Fruit fly (Drosophila melanogaster) whole organism, embryonic: ENCODE measurements around the gene CG10570.

Source experiments
- ATbp ChIP-seq: fragments of 200-800 bp; sonication (Bioruptor generic); optimal IDR thresholded peaks from 2 replicates; lab custom pipeline; 2017; ENCODE audit warnings: missing biosample characterization, mild to moderate bottlenecking, missing genetic modification characterization, missing genetic modification reagents
- Awh ChIP-seq: fragments of 200-800 bp; sonication (Bioruptor generic); IDR thresholded peaks from 2 replicates; pipeline ENCODE4, ENCODE4 v1.3.6; 2022; ENCODE audit warnings: missing biosample characterization, missing genetic modification characterization
- CG10366 ChIP-seq: fragments of 200-800 bp; sonication (Bioruptor generic); IDR thresholded peaks from 2 replicates; pipeline ENCODE4 v1.3.6; 2022; ENCODE audit warnings: missing biosample characterization, missing genetic modification characterization
- CG10654 ChIP-seq: fragments of 200-800 bp; sonication (Bioruptor generic); optimal IDR thresholded peaks from 2 replicates; lab custom pipeline; 2016; ENCODE audit warnings: missing biosample characterization, missing genetic modification characterization
- CG11504 ChIP-seq: fragments of 200-800 bp; sonication (Bioruptor generic); optimal IDR thresholded peaks from 3 replicates; lab custom pipeline; 2019; ENCODE audit warnings: missing biosample characterization, mild to moderate bottlenecking, missing genetic modification characterization, moderate library complexity
- CG11723 ChIP-seq: fragments of 200-800 bp; sonication (Bioruptor generic); optimal IDR thresholded peaks from 2 replicates; lab custom pipeline; 2017; ENCODE audit warnings: missing biosample characterization, mild to moderate bottlenecking, missing genetic modification characterization
- CG1233 ChIP-seq: fragments of 200-800 bp; sonication (Bioruptor generic); optimal IDR thresholded peaks from 4 replicates; lab custom pipeline; 2018; ENCODE audit warnings: missing biosample characterization, mild to moderate bottlenecking, missing genetic modification characterization
- CG12391 ChIP-seq: fragments of 200-800 bp; sonication (Bioruptor generic); optimal IDR thresholded peaks from 3 replicates; lab custom pipeline; 2018; ENCODE audit warnings: missing biosample characterization, mild to moderate bottlenecking, missing genetic modification characterization, moderate library complexity
- CG13894 ChIP-seq: fragments of 200-800 bp; sonication (Bioruptor generic); optimal IDR thresholded peaks from 3 replicates; lab custom pipeline; 2018; ENCODE audit warnings: missing biosample characterization, mild to moderate bottlenecking, missing genetic modification characterization, moderate library complexity
- CG15073 ChIP-seq: fragments of 200-800 bp; sonication (Bioruptor generic); optimal IDR thresholded peaks from 2 replicates; lab custom pipeline; 2016; ENCODE audit warnings: missing biosample characterization, missing genetic modification characterization
- CG15269 ChIP-seq: fragments of 200-800 bp; sonication (Bioruptor generic); optimal IDR thresholded peaks from 2 replicates; lab custom pipeline; 2018; ENCODE audit warnings: missing biosample characterization, mild to moderate bottlenecking, missing genetic modification characterization, moderate library complexity
- CG15479 ChIP-seq: fragments of 200-800 bp; sonication (Bioruptor generic); optimal IDR thresholded peaks from 3 replicates; lab custom pipeline; 2019; ENCODE audit warnings: missing biosample characterization, mild to moderate bottlenecking, missing genetic modification characterization, moderate library complexity
- CG15514 ChIP-seq: fragments of 200-800 bp; sonication (Bioruptor generic); optimal IDR thresholded peaks from 3 replicates; lab custom pipeline; 2017; ENCODE audit warnings: missing biosample characterization, missing genetic modification characterization, mild to moderate bottlenecking, moderate library complexity, missing genetic modification reagents
- CG17359 ChIP-seq: fragments of 200-800 bp; sonication (Bioruptor generic); optimal IDR thresholded peaks from 3 replicates; lab custom pipeline; 2018; ENCODE audit warnings: missing biosample characterization, mild to moderate bottlenecking, missing genetic modification characterization, moderate library complexity
- CG18011 ChIP-seq: fragments of 200-800 bp; sonication (Bioruptor generic); optimal IDR thresholded peaks from 2 replicates; lab custom pipeline; 2017; ENCODE audit warnings: missing biosample characterization, missing genetic modification characterization, mild to moderate bottlenecking, moderate library complexity, missing genotype
- CG2202 ChIP-seq: fragments of 200-800 bp; sonication (Bioruptor generic); optimal IDR thresholded peaks from 2 replicates; lab custom pipeline; 2018; ENCODE audit warnings: missing biosample characterization, mild to moderate bottlenecking, missing genetic modification characterization
- CG2712 ChIP-seq: fragments of 200-800 bp; optimal IDR thresholded peaks from 3 replicates; lab custom pipeline; 2019; ENCODE audit warnings: missing biosample characterization, mild to moderate bottlenecking, missing genetic modification characterization, moderate library complexity
- CG31224 ChIP-seq: fragments of 200-800 bp; sonication (Bioruptor generic); IDR thresholded peaks from 2 replicates; pipeline ENCODE4 v1.3.6; 2022; ENCODE audit warnings: missing biosample characterization, missing genetic modification characterization
- CG31441 ChIP-seq: fragments of 200-800 bp; sonication (Bioruptor generic); IDR thresholded peaks from 2 replicates; pipeline ENCODE4 v1.3.6; 2022; ENCODE audit warnings: missing biosample characterization, missing genetic modification characterization
- CG32532 ChIP-seq: fragments of 200-800 bp; sonication (Bioruptor generic); IDR thresholded peaks from 2 replicates; pipeline ENCODE4 v1.3.6; 2022; ENCODE audit warnings: missing biosample characterization, missing genetic modification characterization
- CG3847 ChIP-seq: fragments of 200-800 bp; sonication (Bioruptor generic); IDR thresholded peaks from 2 replicates; pipeline ENCODE4 v1.3.6; 2022; ENCODE audit warnings: missing biosample characterization, missing genetic modification characterization
- CG4328 ChIP-seq: fragments of 200-800 bp; sonication (Bioruptor generic); optimal IDR thresholded peaks from 3 replicates; lab custom pipeline; 2017; ENCODE audit warnings: missing biosample characterization, missing genetic modification reagents, missing genetic modification characterization
- CG6791 ChIP-seq: fragments of 200-800 bp; sonication (Bioruptor generic); IDR thresholded peaks from 3 replicates; pipeline ENCODE4 v1.3.6; 2022; ENCODE audit warnings: missing biosample characterization, missing genetic modification characterization; ENCODE audit not compliant: partially characterized antibody
- CG6854 ChIP-seq: fragments of 200-800 bp; sonication (Bioruptor generic); optimal IDR thresholded peaks from 3 replicates; lab custom pipeline; 2017; ENCODE audit warnings: missing biosample characterization, mild to moderate bottlenecking, missing genetic modification characterization
- CG9817 ChIP-seq: fragments of 200-800 bp; sonication (Bioruptor generic); optimal IDR thresholded peaks from 2 replicates; lab custom pipeline; 2018; ENCODE audit warnings: missing biosample characterization, mild to moderate bottlenecking, missing genetic modification characterization, moderate library complexity
- CG9876 ChIP-seq: fragments of 200-800 bp; sonication (Bioruptor generic); optimal IDR thresholded peaks from 2 replicates; lab custom pipeline; 2016; ENCODE audit warnings: missing biosample characterization, missing genetic modification characterization
- Camta ChIP-seq: fragments of 200-800 bp; sonication (Bioruptor generic); optimal IDR thresholded peaks from 2 replicates; lab custom pipeline; 2016; ENCODE audit warnings: missing biosample characterization, missing genetic modification characterization
- Dek ChIP-seq: fragments of 200-800 bp; sonication (Bioruptor generic); optimal IDR thresholded peaks from 3 replicates; lab custom pipeline; 2019; ENCODE audit warnings: missing biosample characterization, mild to moderate bottlenecking, missing genetic modification characterization, moderate library complexity
- Dip3 ChIP-seq: fragments of 200-800 bp; sonication (Bioruptor generic); optimal IDR thresholded peaks from 3 replicates; lab custom pipeline; 2016; ENCODE audit warnings: missing biosample characterization, missing genetic modification characterization
- Sin3A ChIP-seq: fragments of >200 bp; optimal IDR thresholded peaks from 2 replicates; lab custom pipeline; 2018
- Sry-δ ChIP-seq: fragments of 200-800 bp; sonication (Bioruptor generic); optimal IDR thresholded peaks from 2 replicates; lab custom pipeline; 2016; ENCODE audit warnings: missing biosample characterization, missing genetic modification characterization
- aop ChIP-seq: fragments of 200-800 bp; sonication (Bioruptor generic); IDR thresholded peaks from 2 replicates; pipeline ENCODE4 v1.3.6; 2022; ENCODE audit warnings: missing biosample characterization, missing genetic modification characterization
- ci ChIP-seq: fragments of 200-800 bp; sonication (Bioruptor generic); IDR thresholded peaks from 3 replicates; pipeline ENCODE4 v1.3.6; 2022; ENCODE audit warnings: missing biosample characterization, missing genetic modification characterization
- dmrt99B ChIP-seq: fragments of 200-800 bp; sonication (Bioruptor generic); optimal IDR thresholded peaks from 2 replicates; lab custom pipeline; 2018; ENCODE audit warnings: missing biosample characterization, mild to moderate bottlenecking, missing genetic modification characterization, moderate library complexity
- dpn ChIP-seq, 2 experiments: fragments of 200-800 bp; sonication (Bioruptor generic); optimal IDR thresholded peaks; 3 replicates each; lab custom pipeline; 2016; ENCODE audit warnings: missing biosample characterization in 2 of 2, missing genetic modification characterization in 2 of 2
- en ChIP-seq: fragments of 200-800 bp; sonication (Bioruptor generic); optimal IDR thresholded peaks from 2 replicates; lab custom pipeline; 2016; ENCODE audit warnings: missing biosample characterization, missing genetic modification characterization
- exex ChIP-seq: fragments of 200-800 bp; sonication (Bioruptor generic); optimal IDR thresholded peaks from 4 replicates; lab custom pipeline; 2018; ENCODE audit warnings: missing biosample characterization, mild to moderate bottlenecking, missing genetic modification characterization, moderate library complexity
- knrl ChIP-seq: fragments of 200-800 bp; sonication (Bioruptor generic); IDR thresholded peaks from 3 replicates; pipeline ENCODE4 v1.3.6; 2022; ENCODE audit warnings: missing biosample characterization, missing genetic modification characterization; ENCODE audit not compliant: partially characterized antibody
- lab ChIP-seq: fragments of 200-800 bp; sonication (Bioruptor generic); optimal IDR thresholded peaks from 3 replicates; lab custom pipeline; 2017; ENCODE audit warnings: missing biosample characterization, missing genetic modification characterization, mild to moderate bottlenecking, moderate library complexity, missing genetic modification reagents
- lov ChIP-seq, 2 experiments: fragments of 200-800 bp in 1 of 2; fragments of >200 bp in 1 of 2; sonication (Bioruptor generic) in 1 of 2; IDR thresholded peaks in 1 of 2; optimal IDR thresholded peaks in 1 of 2; 2 replicates in 1 of 2; 3 replicates in 1 of 2; pipeline versions ENCODE4 v1.3.6 to Lab custom; 2017 to 2022; ENCODE audit warnings: missing biosample characterization in 1 of 2, missing genetic modification characterization in 1 of 2
- pho ChIP-seq: fragments of 200-800 bp; sonication (Bioruptor generic); optimal IDR thresholded peaks from 2 replicates; lab custom pipeline; 2016; ENCODE audit warnings: missing biosample characterization, missing genetic modification characterization
- scrt ChIP-seq: fragments of 200-800 bp; sonication (Bioruptor generic); optimal IDR thresholded peaks from 2 replicates; lab custom pipeline; 2018; ENCODE audit warnings: missing biosample characterization, mild to moderate bottlenecking, missing genetic modification characterization, moderate library complexity
- sens ChIP-seq: fragments of 200-800 bp; sonication (Bioruptor generic); peaks from one replicate; lab custom pipeline; 2016; ENCODE audit warnings: missing biosample characterization, missing genetic modification characterization
- slp2 ChIP-seq: fragments of 200-800 bp; sonication (Bioruptor generic); optimal IDR thresholded peaks from 2 replicates; lab custom pipeline; 2016; ENCODE audit warnings: missing biosample characterization, missing genetic modification characterization
- sna ChIP-seq: fragments of 200-800 bp; sonication (Bioruptor generic); IDR thresholded peaks from 2 replicates; pipeline ENCODE4 v1.3.6; 2022; ENCODE audit warnings: missing biosample characterization, missing genetic modification characterization; ENCODE audit not compliant: partially characterized antibody
- sqz ChIP-seq: fragments of 200-800 bp; sonication (Bioruptor generic); optimal IDR thresholded peaks from 3 replicates; lab custom pipeline; 2018; ENCODE audit warnings: missing biosample characterization, mild to moderate bottlenecking, missing genetic modification characterization
- vnd ChIP-seq: fragments of 200-800 bp; sonication (Bioruptor generic); IDR thresholded peaks from 3 replicates; pipeline ENCODE4 v1.3.6; 2022; ENCODE audit warnings: missing biosample characterization, missing genetic modification characterization; ENCODE audit not compliant: partially characterized antibody

The CG10570 gene

DNA sequence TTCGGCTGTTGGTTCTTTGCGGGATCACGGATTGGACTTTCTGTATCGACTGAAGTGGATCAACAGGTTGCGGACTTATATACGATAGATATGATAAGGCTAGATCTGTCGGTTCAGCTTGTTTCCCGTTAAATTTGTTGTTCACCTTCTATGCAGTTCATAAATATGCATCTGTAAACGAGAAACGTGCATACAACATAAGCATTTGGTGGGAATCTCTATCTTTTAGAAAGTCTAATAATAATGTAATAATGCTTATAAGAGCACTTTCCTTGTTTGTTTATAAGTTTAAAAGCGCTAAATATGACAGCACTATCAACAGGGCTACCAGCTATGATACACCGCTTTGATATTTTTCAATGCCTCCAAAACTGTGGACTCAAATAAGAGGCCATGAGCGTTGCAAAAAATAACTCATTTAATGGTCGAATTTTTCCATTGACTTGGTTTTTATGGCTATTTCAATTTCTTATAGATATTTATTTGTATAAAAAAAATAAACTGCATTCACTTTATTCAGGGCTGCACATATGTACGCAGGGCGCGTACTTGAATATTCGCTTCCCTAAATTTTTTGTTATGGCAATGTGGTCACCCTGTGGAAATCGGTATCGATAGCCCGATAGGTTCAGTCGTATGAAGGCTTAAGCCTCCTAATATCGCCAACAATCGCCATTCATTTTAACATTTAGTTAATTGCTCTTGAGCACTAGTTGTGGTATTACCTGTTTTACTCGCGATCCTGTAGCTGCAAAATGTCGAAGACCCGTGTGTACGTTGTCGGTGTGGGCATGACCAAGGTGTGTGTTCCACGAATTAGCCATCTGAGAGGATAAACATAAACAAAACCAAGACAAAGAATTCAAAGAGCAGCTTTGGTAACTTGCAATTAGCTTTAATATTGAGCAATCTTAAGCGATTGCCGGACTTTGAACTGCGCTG is 19.8 kb upstream of the CG10570 start, which contains the start of the genes CG17597 and ScpX (continued):
- TF ChIP-seq CG6791 (GFP tag; lab: Robert Waterston, UW) (peak; percentile 91), Sry-δ (GFP tag; lab: Kevin White, UChicago) (peak; percentile 62), CG15269 (peak; percentile 70), ATbp (GFP tag; lab: Kevin White, UChicago) (no peak), CG9817 (tag; lab: Kevin White, UChicago) (peak; percentile 76), CG10654 (GFP tag; lab: Kevin White, UChicago) (peak; percentile 53), CG13894 (tag; lab: Kevin White, UChicago) (peak; percentile 57), dmrt99B (peak; percentile 50), CG18011 (GFP tag; lab: Kevin White, UChicago) (peak; percentile 36), CG2202 (peak; percentile 31), slp2 (GFP tag; lab: Kevin White, UChicago) (peak; percentile 20), CG15514 (GFP tag; lab: Kevin White, UChicago) (peak; percentile 82), CG1233 (GFP tag; lab: Kevin White, UChicago) (peak; percentile 38), CG32532 (GFP tag; lab: Robert Waterston, UW) (peak; percentile 47; the same call in 1 of the 2 replicates), knrl (GFP tag; lab: Robert Waterston, UW) (peak; percentile 76), exex (tag; lab: Kevin White, UChicago) (peak; percentile 26), CG9876 (GFP tag; lab: Kevin White, UChicago) (peak; percentile 19), lov (optimal IDR thresholded peaks at IDR 0.05; lab: Kevin White, UChicago) (no peak), lov (GFP tag; IDR thresholded peaks at IDR 0.05; lab: Robert Waterston, UW) (no peak), vnd (GFP tag; lab: Robert Waterston, UW) (peak; percentile 82), sens (GFP tag; lab: Kevin White, UChicago) (peak; percentile 92), sqz (GFP tag; lab: Kevin White, UChicago) (peak; percentile 51), Dek (tag; lab: Kevin White, UChicago) (peak; percentile 47), scrt (peak; percentile 90), CG31224 (peak; percentile 19; the same call in 1 of the 2 replicates), aop (GFP tag; lab: Robert Waterston, UW) (no peak), CG3847 (GFP tag; lab: Robert Waterston, UW) (peak; percentile 55), sna (GFP tag; lab: Robert Waterston, UW) (0 out of 2 replicates have a peak, but pooled peaks have one; percentile 77), CG11504 (peak; percentile 75), CG4328 (GFP tag; lab: Kevin White, UChicago) (peak; percentile 29), CG31441 (peak; percentile 60), pho (GFP tag; lab: Kevin White, UChicago) (peak; percentile 36), CG11723 (GFP tag; lab: Kevin White, UChicago) (no peak), CG2712 (tag; lab: Kevin White, UChicago) (peak; percentile 67), CG17359 (peak; percentile 54), Sin3A (lab: Kevin White, UChicago) (peak; percentile 71), CG10366 (GFP tag; lab: Robert Waterston, UW) (peak; percentile 29), CG15073 (GFP tag; lab: Kevin White, UChicago) (no peak), lab (GFP tag; lab: Kevin White, UChicago) (peak; percentile 75), en (no peak), CG12391 (tag; lab: Kevin White, UChicago) (peak; percentile 80), ci (peak; percentile 59; the same call in 1 of the 3 replicates), Dip3 (GFP tag; lab: Kevin White, UChicago) (peak; percentile 60), Camta (GFP tag; lab: Kevin White, UChicago) (peak; percentile 57), dpn (GFP tag; optimal IDR thresholded peaks at IDR 0.05; lab: Kevin White, UChicago) (peak; percentile 47 to 68), CG6854 (GFP tag; lab: Kevin White, UChicago) (peak; percentile 45), CG15479 (GFP tag; lab: Kevin White, UChicago) (no peak), Awh (GFP tag; lab: Robert Waterston, UW) (no peak)
